Worm (Caenorhabditis elegans) whole organism, L2 larva: ENCODE results near the gene tatn-1.

ENCODE experiments used
- ama-1 ChIP-seq: fragments of 150-350 bp; optimal IDR thresholded peaks from 2 replicates; lab custom pipeline; 2018; ENCODE audit warnings: inconsistent platforms
- lin-39 ChIP-seq: fragments of 150-350 bp; optimal IDR thresholded peaks from 2 replicates; lab custom pipeline; 2014; ENCODE audit warnings: missing biosample characterization, missing genetic modification reagents, missing genetic modification characterization
- nhr-10 ChIP-seq: sonication (generic microtip); optimal IDR thresholded peaks from 2 replicates; lab custom pipeline; 2017; ENCODE audit warnings: missing biosample characterization, missing genetic modification characterization
- nhr-23 ChIP-seq: fragments of 150-350 bp; optimal IDR thresholded peaks from 2 replicates; lab custom pipeline; 2014; ENCODE audit warnings: missing biosample characterization, missing genetic modification reagents, missing genetic modification characterization
- nhr-25 ChIP-seq: fragments of 150-350 bp; sonication (generic microtip); optimal IDR thresholded peaks from 3 replicates; lab custom pipeline; 2014; ENCODE audit warnings: missing biosample characterization, missing genetic modification characterization
- nhr-77 ChIP-seq: fragments of 150-350 bp; optimal IDR thresholded peaks from 2 replicates; lab custom pipeline; 2014; ENCODE audit warnings: missing biosample characterization, missing genetic modification characterization
- unc-62 ChIP-seq: fragments of 150-350 bp; optimal IDR thresholded peaks from 2 replicates; lab custom pipeline; 2014; ENCODE audit warnings: missing biosample characterization, missing genetic modification reagents, missing genetic modification characterization
- ztf-4 ChIP-seq: fragments of 150-350 bp; optimal IDR thresholded peaks from 2 replicates; lab custom pipeline; 2014; ENCODE audit warnings: missing biosample characterization, missing genetic modification characterization

ce11 chrX:14794170-14794569 lies 3.4 kb downstream of the tatn-1 start:
- TF ChIP-seq nhr-10 (tag; lab: Kevin White, UChicago) (no peak), nhr-77 (no peak), ama-1 (no peak), nhr-25 (tag; lab: Kevin White, UChicago) (no peak), ztf-4 (no peak), lin-39 (tag; lab: Kevin White, UChicago) (no peak), nhr-23 (tag; lab: Kevin White, UChicago) (no peak), unc-62 (GFP tag; lab: Kevin White, UChicago) (no peak)
